Worm (Caenorhabditis elegans): ENCODE data around the gene M01F1.8.
"Not testable (repeated sequence)": the region's sequence is repeated elsewhere in the genome, so short reads cannot be mapped to it uniquely, and the experiment has no call there.

ce11 chrIII:3453486-3453885 lies 48.9 kb downstream of the M01F1.8 start, which contains the start of gene C34C12.2:
- not testable (repeated sequence) for TF ChIP-seq mbf-1, snpc-4, elt-3, ceh-16, lin-39, nhr-77 (tag; optimal IDR thresholded peaks at IDR 0.05)

Measured in whole organism, L2 larva.